Worm (Caenorhabditis elegans): ENCODE results near the gene col-166.
A peak's percentile ranks its signal among the peaks of the same experiment; 100 is the strongest.

Gene col-166

DNA sequence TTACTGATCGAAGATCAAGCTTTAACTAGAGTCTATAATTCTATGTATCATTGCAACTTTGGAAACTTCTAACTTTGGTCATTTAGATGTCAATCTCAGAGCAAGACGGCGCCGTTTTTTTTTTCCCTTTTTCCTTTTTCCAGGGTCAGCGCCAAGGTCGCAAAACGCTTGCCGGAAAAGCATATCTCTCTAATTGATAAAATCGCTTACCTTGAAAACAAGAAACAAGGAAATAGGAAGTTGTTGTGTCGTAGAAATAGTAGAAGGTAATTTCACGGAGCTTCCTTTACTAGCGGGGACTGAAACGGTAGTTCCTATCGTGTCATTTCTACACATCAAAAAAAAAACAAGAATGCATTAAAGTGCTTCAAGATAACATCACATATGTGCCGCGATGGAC is 41.6 kb downstream of the col-166 start:
- no peak for TF ChIP-seq fos-1 (tag; optimal IDR thresholded peaks at IDR 0.05)
- TF ChIP-seq aly-2 (tag; optimal IDR thresholded peaks at IDR 0.05), result no peak
- no peak for TF ChIP-seq lsy-12 (tag; optimal IDR thresholded peaks at IDR 0.05)
- no peak for TF ChIP-seq nhr-25 (tag; optimal IDR thresholded peaks at IDR 0.05)
- no peak for TF ChIP-seq jun-1 (tag; optimal IDR thresholded peaks at IDR 0.05)
- TF ChIP-seq nhr-43 (tag; optimal IDR thresholded peaks at IDR 0.05; ENCODE audit: poor library complexity, severe bottlenecking), result no peak
- peak; percentile 59 for TF ChIP-seq elt-1 (tag; optimal IDR thresholded peaks at IDR 0.05)

DNA sequence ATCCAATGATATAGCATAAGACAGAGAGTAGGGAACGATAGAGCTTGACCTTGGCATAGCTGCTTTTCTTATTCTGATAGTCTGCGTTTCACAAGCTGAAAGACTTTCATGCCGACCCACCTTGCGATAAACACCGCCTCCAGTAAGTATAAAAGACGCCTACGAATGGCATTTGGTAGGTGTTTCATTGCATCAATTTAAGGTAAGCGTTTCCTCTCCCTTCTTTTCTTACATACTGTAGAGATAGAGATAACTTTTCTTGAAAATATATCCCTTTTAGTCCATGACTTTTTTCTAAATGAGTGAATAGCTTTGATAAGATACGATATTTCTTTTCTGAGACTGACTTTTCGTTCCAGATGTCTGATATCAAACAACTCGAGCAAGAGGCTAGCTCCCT is 43.3 kb downstream of the col-166 start, which contains the start of gene col-167:
TSS of gene col-167 (plus strand) at position 360 of the 400 bp plus-strand sequence.
- TF ChIP-seq nhr-25 (tag; optimal IDR thresholded peaks at IDR 0.05) (peak; percentile 77), nfya-1 (tag; optimal IDR thresholded peaks at IDR 0.05; ENCODE audit: insufficient read depth) (peak; percentile 11), jun-1 (tag; optimal IDR thresholded peaks at IDR 0.05) (no peak), ceh-28 (tag; optimal IDR thresholded peaks at IDR 0.05) (no peak), nhr-11 (tag; optimal IDR thresholded peaks at IDR 0.05) (no peak), nhr-23 (tag; optimal IDR thresholded peaks at IDR 0.05) (peak; percentile 1), hmg-11 (tag; optimal IDR thresholded peaks at IDR 0.05) (no peak)

DNA sequence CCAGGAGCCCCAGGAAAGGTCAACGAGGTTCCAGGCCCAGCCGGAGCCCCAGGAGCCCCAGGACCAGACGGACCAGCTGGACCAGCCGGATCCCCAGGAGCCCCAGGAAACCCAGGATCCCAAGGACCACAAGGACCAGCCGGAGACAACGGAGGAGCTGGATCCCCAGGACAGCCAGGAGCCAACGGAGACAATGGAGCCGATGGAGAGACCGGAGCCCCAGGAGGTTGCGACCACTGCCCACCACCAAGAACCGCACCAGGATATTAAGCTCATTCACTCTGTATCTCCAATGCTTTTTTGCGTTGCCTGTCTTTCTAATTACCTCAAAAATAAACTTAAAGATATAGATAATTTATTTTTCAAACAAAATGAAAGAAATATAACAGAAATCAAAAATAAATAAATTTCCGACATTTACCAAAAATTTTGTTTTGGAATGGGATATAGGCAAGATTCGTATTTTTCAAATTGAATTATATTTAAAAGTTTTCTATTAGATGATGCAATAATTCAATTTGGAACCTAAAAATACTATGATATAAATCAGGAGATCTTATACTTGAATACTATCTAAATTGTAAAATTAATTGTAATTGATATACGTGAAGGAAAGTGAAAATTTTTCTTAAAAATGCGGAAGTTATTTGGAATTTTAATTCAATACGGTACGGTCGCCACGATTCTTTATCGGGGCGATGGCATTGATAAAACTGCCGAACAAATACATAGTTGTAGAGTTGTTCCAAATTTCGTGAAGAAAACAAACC is 44.5 kb downstream of the col-166 start:
- TF ChIP-seq aly-2 (tag; optimal IDR thresholded peaks at IDR 0.05) (peak; percentile 55), R02D3.7 (tag; optimal IDR thresholded peaks at IDR 0.05) (peak; percentile 31), tbx-2 (tag; optimal IDR thresholded peaks at IDR 0.05) (peak; percentile 14), ceh-28 (tag; optimal IDR thresholded peaks at IDR 0.05) (peak; percentile 35)

DNA sequence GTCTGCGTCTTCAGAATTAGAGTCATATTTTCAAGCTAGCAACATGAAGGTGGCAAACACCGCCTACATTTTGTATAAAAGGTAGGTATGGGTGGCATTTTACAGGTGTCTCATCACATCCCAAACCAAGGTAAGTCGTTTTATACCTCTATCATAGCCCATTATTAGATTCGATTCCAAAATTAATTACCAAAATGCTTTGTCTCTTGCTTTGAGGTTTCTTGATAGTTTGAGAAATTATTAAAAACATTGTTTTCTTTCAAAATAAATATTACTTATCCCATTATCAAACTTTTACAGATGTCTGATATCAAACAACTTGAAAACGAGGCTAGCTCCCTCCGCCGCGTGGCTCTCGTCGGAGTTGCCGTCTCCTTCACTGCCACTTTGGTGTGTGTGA is 46.3 kb downstream of the col-166 start, which contains the start of gene col-168:
TSS of gene col-168 (plus strand) at position 301 of the 400 bp plus-strand sequence.
- TF ChIP-seq lin-39 (tag; optimal IDR thresholded peaks at IDR 0.05), result no peak
- TF ChIP-seq aly-2 (tag; optimal IDR thresholded peaks at IDR 0.05), result no peak
- no peak for TF ChIP-seq snpc-4 (tag; optimal IDR thresholded peaks at IDR 0.05)
- no peak for TF ChIP-seq ceh-16 (tag; optimal IDR thresholded peaks at IDR 0.05)
- no peak for TF ChIP-seq nhr-77 (tag; optimal IDR thresholded peaks at IDR 0.05)
- TF ChIP-seq unc-39 (tag; optimal IDR thresholded peaks at IDR 0.05), result no peak
- TF ChIP-seq nhr-43 (tag; optimal IDR thresholded peaks at IDR 0.05; ENCODE audit: poor library complexity, severe bottlenecking), result no peak
- no peak for TF ChIP-seq nfya-1 (tag; optimal IDR thresholded peaks at IDR 0.05; ENCODE audit: insufficient read depth)
- no peak for TF ChIP-seq nhr-12 (tag; optimal IDR thresholded peaks at IDR 0.05)

DNA sequence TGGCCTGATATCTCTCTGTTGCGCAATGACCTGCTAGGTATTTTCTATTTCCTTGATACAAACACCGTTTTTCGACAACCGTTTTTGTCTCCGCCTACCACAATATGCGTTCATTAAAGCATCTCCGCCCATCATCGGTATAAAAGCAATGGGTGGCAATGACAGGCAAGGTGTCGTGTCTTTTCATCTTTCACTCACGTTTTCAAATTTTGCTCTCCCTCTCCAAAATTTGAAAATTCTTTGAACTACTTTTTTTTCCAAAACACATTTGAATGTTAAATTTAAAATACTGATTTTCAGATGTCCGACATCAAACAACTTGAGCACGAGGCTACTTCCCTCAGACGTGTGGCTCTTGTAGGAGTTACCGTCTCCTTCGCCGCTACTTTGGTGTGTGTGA is 49.0 kb downstream of the col-166 start, which contains the start of gene col-169:
TSS of gene col-169 (plus strand) at position 301 of the 400 bp plus-strand sequence.
- TF ChIP-seq pha-4 (tag; optimal IDR thresholded peaks at IDR 0.05) (no peak), elt-3 (tag; optimal IDR thresholded peaks at IDR 0.05) (peak in 1 of 3 experiments; percentile 24)
